Fruit fly (Drosophila melanogaster): ENCODE data around the gene CG42831.
A peak's percentile ranks its signal among the peaks of the same experiment; 100 is the strongest.

The CG42831 gene

dm6 chr3L:10785988-10786706 lies 28.5 kb upstream of the CG42831 start:
- TF ChIP-seq CG8388 (GFP tag; optimal IDR thresholded peaks at IDR 0.05) (peak; percentile 1), Nf-YC (tag; optimal IDR thresholded peaks at IDR 0.05) (no peak), CG2120 (GFP tag; optimal IDR thresholded peaks at IDR 0.05) (peak; percentile 9), lmd (GFP tag; IDR thresholded peaks at IDR 0.05) (peak; percentile 33; the same call in 1 of the 2 replicates), fd96Cb (tag; optimal IDR thresholded peaks at IDR 0.05) (peak; percentile 9), CG32532 (GFP tag; IDR thresholded peaks at IDR 0.05) (peak; percentile 17; the same call in 1 of the 2 replicates), Sry-δ (GFP tag; optimal IDR thresholded peaks at IDR 0.05) (no peak), bigmax (GFP tag; optimal IDR thresholded peaks at IDR 0.05) (no peak), CG14710 (tag; optimal IDR thresholded peaks at IDR 0.05) (peak; percentile 12), zfh2 (GFP tag; optimal IDR thresholded peaks at IDR 0.05) (no peak), CG4424 (GFP tag; optimal IDR thresholded peaks at IDR 0.05) (peak; percentile 42), Drgx (GFP tag; IDR thresholded peaks at IDR 0.05) (peak; percentile 14; the same call in 1 of the 2 replicates), CG9437 (GFP tag; optimal IDR thresholded peaks at IDR 0.05) (peak; percentile 53), odd (GFP tag; optimal IDR thresholded peaks at IDR 0.05) (no peak), dati (GFP tag; IDR thresholded peaks at IDR 0.05) (no peak), eve (GFP tag; optimal IDR thresholded peaks at IDR 0.05) (no peak), Blimp-1 (GFP tag; optimal IDR thresholded peaks at IDR 0.05) (peak; percentile 46), unpg (GFP tag; optimal IDR thresholded peaks at IDR 0.05) (peak; percentile 31), rib (GFP tag; IDR thresholded peaks at IDR 0.05) (0 out of 2 replicates have a peak, but pooled peaks have one; percentile 14), Dref (GFP tag; IDR thresholded peaks at IDR 0.05) (0 out of 2 replicates have a peak, but pooled peaks have one; percentile 7), crol (GFP tag; IDR thresholded peaks at IDR 0.05) (peak; percentile 92), CG14441 (GFP tag; IDR thresholded peaks at IDR 0.05) (peak; percentile 41), E2f1 (GFP tag; IDR thresholded peaks at IDR 0.05) (peak; percentile 29; the same call in 1 of the 2 replicates), prd (optimal IDR thresholded peaks at IDR 0.05) (no peak), prd (GFP tag; IDR thresholded peaks at IDR 0.05) (0 out of 3 replicates have a peak, but pooled peaks have one; percentile 13), CG12769 (tag; optimal IDR thresholded peaks at IDR 0.05) (peak; percentile 14), CG17612 (GFP tag; IDR thresholded peaks at IDR 0.05) (no peak), Six4 (GFP tag; optimal IDR thresholded peaks at IDR 0.05) (peak; percentile 8), CG17359 (tag; optimal IDR thresholded peaks at IDR 0.05) (peak; percentile 9), dmrt99B (tag; optimal IDR thresholded peaks at IDR 0.05) (peak; percentile 80), bcd (GFP tag; optimal IDR thresholded peaks at IDR 0.05) (no peak), CG17385 (GFP tag; optimal IDR thresholded peaks at IDR 0.05) (peak; percentile 27), CG18619 (GFP tag; optimal IDR thresholded peaks at IDR 0.05) (peak; percentile 23), row (GFP tag; IDR thresholded peaks at IDR 0.05) (peak; percentile 26; the same call in 1 of the 3 replicates), Rfx (GFP tag; IDR thresholded peaks at IDR 0.05) (peak; percentile 24; the same call in 1 of the 2 replicates), Ptx1 (GFP tag; IDR thresholded peaks at IDR 0.05) (peak; percentile 46), Hmr (GFP tag; optimal IDR thresholded peaks at IDR 0.05) (peak; percentile 13), CG2199 (GFP tag; IDR thresholded peaks at IDR 0.05) (peak; percentile 76; the same call in 2 of the 3 replicates), CG6254 (GFP tag; optimal IDR thresholded peaks at IDR 0.05) (no peak), kay (GFP tag; optimal IDR thresholded peaks at IDR 0.05) (peak; percentile 40), tap (tag; optimal IDR thresholded peaks at IDR 0.05) (peak; percentile 10), Ssrp (tag; optimal IDR thresholded peaks at IDR 0.05) (peak; percentile 41), CG12299 (tag; optimal IDR thresholded peaks at IDR 0.05) (no peak), CG18262 (tag; optimal IDR thresholded peaks at IDR 0.05) (peak; percentile 61), Deaf1 (tag; optimal IDR thresholded peaks at IDR 0.05) (peak; percentile 0), tgo (GFP tag; IDR thresholded peaks at IDR 0.05) (0 out of 3 replicates have a peak, but pooled peaks have one; percentile 21), Meics (GFP tag; optimal IDR thresholded peaks at IDR 0.05) (peak; percentile 22), ci (GFP tag; IDR thresholded peaks at IDR 0.05) (0 out of 3 replicates have a peak, but pooled peaks have one; percentile 20), Mrtf (GFP tag; IDR thresholded peaks at IDR 0.05) (no peak)

Measured in whole organism, embryonic.